Worm (Caenorhabditis elegans) whole organism, late embryonic: ENCODE measurements around the gene lipl-1.

Experiments
- ceh-48 ChIP-seq: sonication (generic microtip); optimal IDR thresholded peaks from 2 replicates; lab custom pipeline; 2016; ENCODE audit warnings: missing genetic modification characterization, inconsistent platforms, missing compliant biosample characterization
- elt-2 ChIP-seq: sonication (generic microtip); optimal IDR thresholded peaks from 2 replicates; lab custom pipeline; 2016; ENCODE audit warnings: missing genetic modification reagents, missing genetic modification characterization, missing compliant biosample characterization
- unc-42 ChIP-seq: sonication (generic microtip); optimal IDR thresholded peaks from 2 replicates; lab custom pipeline; 2016; ENCODE audit warnings: missing genotype, missing genetic modification characterization, missing compliant biosample characterization

The lipl-1 gene

DNA sequence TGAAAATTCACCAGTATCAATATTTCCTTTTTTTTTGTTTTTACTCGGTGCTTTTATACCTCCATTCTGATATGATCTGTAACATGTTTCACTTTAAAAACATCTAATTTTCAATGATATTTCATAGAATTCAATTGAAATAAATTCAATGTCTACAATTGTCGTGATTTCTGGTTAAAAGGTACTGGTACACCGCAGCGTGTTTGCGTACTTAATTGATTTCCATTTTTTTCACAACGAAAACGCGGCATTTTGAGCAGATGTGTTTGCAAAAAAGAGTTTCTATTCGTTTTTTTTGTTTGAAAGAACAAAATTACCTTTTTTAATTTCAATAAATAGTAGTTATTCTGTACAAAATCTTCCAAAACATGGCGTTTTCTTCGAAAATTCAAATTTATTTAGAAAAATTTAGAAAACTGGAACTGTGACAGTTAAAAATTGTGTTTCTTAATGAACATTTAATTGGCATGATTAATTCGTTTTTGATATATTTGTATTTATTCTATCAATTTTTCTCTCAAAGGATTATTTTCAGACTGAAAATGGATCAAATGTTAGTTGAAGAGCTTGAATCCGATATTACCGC is 50.9 kb downstream of the lipl-1 start, which contains the start of gene pnn-1:
Gene pnn-1 (plus strand): TSS at position 536 of the 586 bp plus-strand sequence.
- peak; percentile 68 for TF ChIP-seq ceh-48
- peak; percentile 29 for TF ChIP-seq unc-42 (tag; lab: Kevin White, UChicago)
- TF ChIP-seq elt-2 (tag; lab: Kevin White, UChicago) = no peak
